Worm (Caenorhabditis elegans): ENCODE measurements around the gene C04G6.4.
A peak's percentile ranks its signal among the peaks of the same experiment; 100 is the strongest.

Gene C04G6.4

ce11 chrII:5085450-5085849, 2.2 kb upstream of the C04G6.4 start, which contains the start of gene txt-9:
TSS of gene txt-9 (plus strand) at chrII:5085785.
- TF ChIP-seq nhr-28 (tag; optimal IDR thresholded peaks at IDR 0.05) (peak; percentile 38), unc-62 (GFP tag; optimal IDR thresholded peaks at IDR 0.05 in 1 of 2) (peak in 1 of 2 experiments; percentile 77), unc-62 (tag; optimal IDR thresholded peaks at IDR 0.05) (no peak), spr-3 (GFP tag; optimal IDR thresholded peaks at IDR 0.05) (no peak), dmd-9 (GFP tag; IDR thresholded peaks at IDR 0.05) (no peak), F26F4.8 (GFP tag; conservative IDR thresholded peaks at IDR 0.05) (no peak), hlh-30 (tag; optimal IDR thresholded peaks at IDR 0.05; ENCODE audit: insufficient read depth) (peak; percentile 17), daf-16 (GFP tag; optimal IDR thresholded peaks at IDR 0.05) (no peak), daf-16 (tag; optimal IDR thresholded peaks at IDR 0.05) (peak; percentile 1), aha-1 (tag) (peak; percentile 92)

- TF ChIP-seq zfp-2 (tag; optimal IDR thresholded peaks at IDR 0.05) (no peak), pha-4 (GFP tag; IDR thresholded peaks at IDR 0.05) (no peak), pha-4 (tag; optimal IDR thresholded peaks at IDR 0.05) (no peak), nhr-28 (tag; optimal IDR thresholded peaks at IDR 0.05) (peak; percentile 39), zfp-3 (GFP tag; conservative IDR thresholded peaks at IDR 0.05) (no peak), fkh-10 (GFP tag; optimal IDR thresholded peaks at IDR 0.05) (no peak), ces-1 (GFP tag; optimal IDR thresholded peaks at IDR 0.05) (no peak), lin-29 (GFP tag; IDR thresholded peaks at IDR 0.05) (no peak), nhr-11 (tag; optimal IDR thresholded peaks at IDR 0.05) (no peak), dmd-6 (GFP tag; IDR thresholded peaks at IDR 0.05) (peak; percentile 25; the same call in 1 of the 2 replicates), fos-1 (tag; optimal IDR thresholded peaks at IDR 0.05) (no peak), ctbp-1 (GFP tag; IDR thresholded peaks at IDR 0.05) (no peak), ama-1 (optimal IDR thresholded peaks at IDR 0.05) (no peak), F26F4.8 (GFP tag; conservative IDR thresholded peaks at IDR 0.05) (no peak)
These were observed 984 bp upstream of the C04G6.4 start for ce11 chrII:5084225-5084624.

DNA sequence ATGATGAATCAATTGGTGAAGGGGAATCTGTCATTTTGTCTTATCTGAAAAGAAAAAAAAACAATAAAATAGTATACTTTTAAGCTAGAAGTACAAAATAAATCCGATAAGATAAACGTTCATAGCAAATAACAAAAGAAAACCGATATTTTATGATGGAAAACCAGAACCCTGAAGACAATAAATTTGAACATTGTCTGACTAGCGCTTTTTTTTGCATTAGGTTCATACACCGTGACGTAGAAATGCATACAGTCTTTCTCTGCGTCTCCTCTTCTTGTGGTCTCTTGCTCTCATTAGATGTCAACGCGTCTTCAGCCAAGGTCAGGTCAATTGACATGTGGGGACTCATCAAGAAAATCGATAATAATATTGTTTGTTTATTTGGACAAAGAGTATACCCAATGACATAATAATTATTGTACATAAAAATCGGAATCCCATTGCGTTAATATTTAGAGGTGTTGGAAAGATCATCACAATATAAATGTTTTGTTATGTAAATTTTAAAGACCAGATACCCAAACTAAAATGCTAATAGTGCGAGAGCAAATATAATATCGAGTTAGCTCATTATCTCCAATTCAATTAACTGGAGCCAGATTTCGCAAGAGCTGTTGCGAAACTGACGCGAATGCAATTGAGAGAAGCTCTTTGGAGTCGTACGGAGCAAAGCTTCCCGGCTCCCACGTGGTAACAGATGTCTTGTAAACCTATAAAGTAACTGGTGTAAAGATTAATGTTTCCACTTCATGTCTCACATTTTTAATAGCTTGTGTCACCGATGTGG, 1.9 kb downstream of the C04G6.4 start, which contains the start of gene dsh-2:
TSS of gene dsh-2 (minus strand) at position 51 of the 790 bp plus-strand sequence.
- TF ChIP-seq lim-7 (GFP tag; IDR thresholded peaks at IDR 0.05) (no peak), F10B5.3 (tag; optimal IDR thresholded peaks at IDR 0.05) (no peak), pqm-1 (tag; optimal IDR thresholded peaks at IDR 0.05) (no peak), Y75B8A.6 (GFP tag; IDR thresholded peaks at IDR 0.05) (no peak), tra-1 (GFP tag; IDR thresholded peaks at IDR 0.05) (no peak), nhr-76 (tag; optimal IDR thresholded peaks at IDR 0.05) (no peak), daf-12 (tag; optimal IDR thresholded peaks at IDR 0.05) (no peak), F26F4.8 (GFP tag; conservative IDR thresholded peaks at IDR 0.05) (no peak), nhr-48 (tag; optimal IDR thresholded peaks at IDR 0.05) (no peak), dmd-8 (GFP tag; IDR thresholded peaks at IDR 0.05) (no peak), ceh-82 (tag; optimal IDR thresholded peaks at IDR 0.05) (no peak), mdl-1 (tag; optimal IDR thresholded peaks at IDR 0.05) (peak in 1 of 2 experiments; percentile 30), T26A8.4 (GFP tag; IDR thresholded peaks at IDR 0.05) (no peak), nhr-77 (tag; optimal IDR thresholded peaks at IDR 0.05) (no peak), nhr-6 (tag; optimal IDR thresholded peaks at IDR 0.05) (peak; percentile 57), ces-1 (GFP tag; optimal IDR thresholded peaks at IDR 0.05) (no peak), vab-7 (GFP tag; IDR thresholded peaks at IDR 0.05) (no peak), lin-39 (tag; optimal IDR thresholded peaks at IDR 0.05) (no peak), dmd-6 (GFP tag; IDR thresholded peaks at IDR 0.05) (peak; percentile 13; the same call in 1 of the 2 replicates), gei-8 (GFP tag; optimal IDR thresholded peaks at IDR 0.05) (no peak), madf-9 (GFP tag; conservative IDR thresholded peaks at IDR 0.05) (no peak), zag-1 (tag; optimal IDR thresholded peaks at IDR 0.05) (no peak), unc-62 (GFP tag; optimal IDR thresholded peaks at IDR 0.05 in 1 of 2) (peak in 1 of 2 experiments; percentile 92), unc-62 (tag; optimal IDR thresholded peaks at IDR 0.05) (no peak), zip-2 (tag; optimal IDR thresholded peaks at IDR 0.05) (no peak), sdz-12 (GFP tag; optimal IDR thresholded peaks at IDR 0.05) (no peak), lin-29 (GFP tag; IDR thresholded peaks at IDR 0.05) (no peak), R02D3.7 (tag; optimal IDR thresholded peaks at IDR 0.05) (no peak), spr-3 (GFP tag; optimal IDR thresholded peaks at IDR 0.05) (no peak), lin-15B (tag; optimal IDR thresholded peaks at IDR 0.05) (no peak), dve-1 (tag; optimal IDR thresholded peaks at IDR 0.05; ENCODE audit: insufficient read depth) (peak; percentile 70), F49E8.2 (tag; optimal IDR thresholded peaks at IDR 0.05; ENCODE audit: borderline replicate concordance) (no peak), lsy-2 (tag; optimal IDR thresholded peaks at IDR 0.05) (peak in 1 of 2 experiments; percentile 73)
